Worm (Caenorhabditis elegans) whole organism, early embryonic: ENCODE data around the gene mes-2.

Experiments used
- ceh-36 ChIP-seq: sonication (generic microtip); optimal IDR thresholded peaks from 2 replicates; lab custom pipeline; 2016; ENCODE audit warnings: missing genetic modification characterization, inconsistent platforms, missing compliant biosample characterization
- flt-1 ChIP-seq: fragments of 200-800 bp; sonication (Bioruptor generic); IDR thresholded peaks from 2 replicates; pipeline ENCODE4 v1.3.6; 2022; ENCODE audit warnings: missing genetic modification characterization, missing compliant biosample characterization

mes-2 gene

ce11 chrII:14437116-14437515 is 53.3 kb downstream of the mes-2 start:
- TF ChIP-seq ceh-36 (tag; lab: Kevin White, UChicago) (peak; percentile 93), flt-1 (GFP tag; lab: Robert Waterston, UW) (no peak)
